Fruit fly (Drosophila melanogaster) whole organism, embryonic: ENCODE results near the gene CG13949.

Experiments used
- Adf1 ChIP-seq: fragments of 200-800 bp; sonication (Bioruptor generic); IDR thresholded peaks from 2 replicates; pipeline ENCODE4 v1.3.6; 2022; ENCODE audit warnings: missing biosample characterization, missing genetic modification characterization
- Aef1 ChIP-seq: fragments of 200-800 bp; sonication (Bioruptor generic); IDR thresholded peaks from 3 replicates; pipeline ENCODE4 v1.3.6; 2022; ENCODE audit warnings: missing biosample characterization, missing genetic modification characterization
- B-H2 ChIP-seq: fragments of 200-800 bp; sonication (Bioruptor generic); optimal IDR thresholded peaks from 2 replicates; lab custom pipeline; 2018; ENCODE audit warnings: missing biosample characterization, mild to moderate bottlenecking, missing genetic modification characterization
- CG10267 ChIP-seq: fragments of 200-800 bp; sonication (Bioruptor generic); optimal IDR thresholded peaks from 2 replicates; lab custom pipeline; 2018; ENCODE audit warnings: missing biosample characterization, mild to moderate bottlenecking, missing genetic modification characterization, moderate library complexity
- CG10321 ChIP-seq: fragments of 200-800 bp; sonication (Bioruptor generic); IDR thresholded peaks from 2 replicates; pipeline ENCODE4 v1.3.6; 2022; ENCODE audit warnings: missing biosample characterization, missing genetic modification characterization
- CG10431 ChIP-seq: fragments of 200-800 bp; sonication (Bioruptor generic); optimal IDR thresholded peaks from 3 replicates; lab custom pipeline; 2018; ENCODE audit warnings: missing biosample characterization, mild to moderate bottlenecking, missing genetic modification characterization
- CG10462 ChIP-seq: fragments of 200-800 bp; sonication (Bioruptor generic); optimal IDR thresholded peaks from 2 replicates; lab custom pipeline; 2016; ENCODE audit warnings: missing biosample characterization, missing genetic modification characterization
- CG10959 ChIP-seq: fragments of 200-800 bp; sonication (Bioruptor generic); IDR thresholded peaks from 2 replicates; pipeline ENCODE4 v1.3.6; 2022; ENCODE audit warnings: missing biosample characterization, missing genetic modification characterization
- CG11093 ChIP-seq: fragments of 200-800 bp; sonication (Bioruptor generic); IDR thresholded peaks from 3 replicates; pipeline ENCODE4 v1.3.6; 2022; ENCODE audit warnings: missing biosample characterization, missing genetic modification characterization
- CG15479 ChIP-seq: fragments of 200-800 bp; sonication (Bioruptor generic); optimal IDR thresholded peaks from 3 replicates; lab custom pipeline; 2019; ENCODE audit warnings: missing biosample characterization, mild to moderate bottlenecking, missing genetic modification characterization, moderate library complexity
- CG1603 ChIP-seq: fragments of 200-800 bp; sonication (Bioruptor generic); optimal IDR thresholded peaks from 2 replicates; lab custom pipeline; 2019; ENCODE audit warnings: missing biosample characterization, mild to moderate bottlenecking, missing genetic modification characterization, moderate library complexity
- CG17359 ChIP-seq: fragments of 200-800 bp; sonication (Bioruptor generic); optimal IDR thresholded peaks from 3 replicates; lab custom pipeline; 2018; ENCODE audit warnings: missing biosample characterization, mild to moderate bottlenecking, missing genetic modification characterization, moderate library complexity
- CG17802 ChIP-seq: fragments of 200-800 bp; sonication (Bioruptor generic); optimal IDR thresholded peaks from 2 replicates; lab custom pipeline; 2018; ENCODE audit warnings: missing biosample characterization, mild to moderate bottlenecking, missing genetic modification characterization, moderate library complexity
- CG1792 ChIP-seq: fragments of 200-800 bp; sonication (Bioruptor generic); optimal IDR thresholded peaks from 2 replicates; lab custom pipeline; 2016; ENCODE audit warnings: missing biosample characterization, missing genetic modification characterization
- CG2875 ChIP-seq: fragments of 200-800 bp; sonication (Bioruptor generic); optimal IDR thresholded peaks from 2 replicates; lab custom pipeline; 2017; ENCODE audit warnings: missing biosample characterization, mild to moderate bottlenecking, missing genetic modification characterization, missing genetic modification reagents
- CG31224 ChIP-seq: fragments of 200-800 bp; sonication (Bioruptor generic); IDR thresholded peaks from 2 replicates; pipeline ENCODE4 v1.3.6; 2022; ENCODE audit warnings: missing biosample characterization, missing genetic modification characterization
- CG3838 ChIP-seq: fragments of 200-800 bp; sonication (Bioruptor generic); optimal IDR thresholded peaks from 3 replicates; lab custom pipeline; 2016; ENCODE audit warnings: missing biosample characterization, missing genetic modification characterization
- CG5245 ChIP-seq: fragments of 200-800 bp; sonication (Bioruptor generic); optimal IDR thresholded peaks from 3 replicates; lab custom pipeline; 2016; ENCODE audit warnings: missing biosample characterization, missing genetic modification characterization
- CG5953 ChIP-seq: fragments of 200-800 bp; sonication (Bioruptor generic); IDR thresholded peaks from 2 replicates; pipeline ENCODE4 v1.3.6; 2022; ENCODE audit warnings: missing biosample characterization, missing genetic modification characterization
- CG8089 ChIP-seq: fragments of 200-800 bp; sonication (Bioruptor generic); optimal IDR thresholded peaks from 3 replicates; lab custom pipeline; 2016; ENCODE audit warnings: missing biosample characterization, missing genetic modification characterization
- CG9797 ChIP-seq: fragments of 200-800 bp; sonication (Bioruptor generic); optimal IDR thresholded peaks from 3 replicates; lab custom pipeline; 2018; ENCODE audit warnings: missing biosample characterization, mild to moderate bottlenecking, missing genetic modification characterization
- CHES-1-like ChIP-seq: fragments of 200-800 bp; sonication (Bioruptor generic); optimal IDR thresholded peaks from 2 replicates; lab custom pipeline; 2016; ENCODE audit warnings: missing biosample characterization, missing genetic modification characterization
- Drgx ChIP-seq: fragments of 200-800 bp; sonication (Bioruptor generic); IDR thresholded peaks from 2 replicates; pipeline ENCODE4 v1.3.6; 2022; ENCODE audit warnings: missing biosample characterization, missing genetic modification characterization
- H15 ChIP-seq: fragments of 200-800 bp; sonication (Bioruptor generic); IDR thresholded peaks from 3 replicates; pipeline ENCODE4 v1.3.6; 2022; ENCODE audit warnings: missing biosample characterization, missing genetic modification characterization
- MTF-1 ChIP-seq: fragments of 200-800 bp; sonication (Bioruptor generic); optimal IDR thresholded peaks from 2 replicates; lab custom pipeline; 2018; ENCODE audit warnings: missing biosample characterization, mild to moderate bottlenecking, missing genetic modification characterization, borderline replicate concordance
- Med ChIP-seq: fragments of 200-800 bp; sonication (Bioruptor generic); peaks from one replicate; lab custom pipeline; 2016; ENCODE audit warnings: missing biosample characterization, missing genetic modification characterization, mild to moderate bottlenecking, inconsistent platforms, moderate library complexity
- Rx ChIP-seq: fragments of 200-800 bp; sonication (Bioruptor generic); IDR thresholded peaks from 2 replicates; pipeline ENCODE4 v1.3.6; 2022; ENCODE audit warnings: missing biosample characterization, missing genetic modification characterization
- Sin3A ChIP-seq: fragments of >200 bp; optimal IDR thresholded peaks from 2 replicates; lab custom pipeline; 2018
- Six4 ChIP-seq: fragments of 200-800 bp; sonication (Bioruptor generic); optimal IDR thresholded peaks from 2 replicates; lab custom pipeline; 2016; ENCODE audit warnings: missing biosample characterization, missing genetic modification characterization
- TFAM ChIP-seq: fragments of 200-800 bp; sonication (Bioruptor generic); optimal IDR thresholded peaks from 2 replicates; lab custom pipeline; 2017; ENCODE audit warnings: missing biosample characterization, missing genetic modification characterization, inconsistent platforms
- az2 ChIP-seq: fragments of 200-800 bp; sonication (Bioruptor generic); optimal IDR thresholded peaks from 3 replicates; lab custom pipeline; 2016; ENCODE audit warnings: missing biosample characterization, missing genetic modification characterization
- corto ChIP-seq: fragments of 200-800 bp; sonication (Bioruptor generic); optimal IDR thresholded peaks from 2 replicates; lab custom pipeline; 2016; ENCODE audit warnings: missing biosample characterization, mild to moderate bottlenecking, missing genetic modification characterization, moderate library complexity
- crc ChIP-seq: fragments of 200-800 bp; sonication (Bioruptor generic); optimal IDR thresholded peaks from 2 replicates; lab custom pipeline; 2016; ENCODE audit warnings: missing biosample characterization, missing genetic modification characterization
- dan ChIP-seq: fragments of 200-800 bp; sonication (Bioruptor generic); IDR thresholded peaks from 2 replicates; pipeline ENCODE4 v1.3.6; 2022; ENCODE audit warnings: missing biosample characterization, missing genetic modification characterization
- dmrt99B ChIP-seq: fragments of 200-800 bp; sonication (Bioruptor generic); optimal IDR thresholded peaks from 2 replicates; lab custom pipeline; 2018; ENCODE audit warnings: missing biosample characterization, mild to moderate bottlenecking, missing genetic modification characterization, moderate library complexity
- dpn ChIP-seq, 2 experiments: fragments of 200-800 bp; sonication (Bioruptor generic); optimal IDR thresholded peaks; 3 replicates each; lab custom pipeline; 2016; ENCODE audit warnings: missing biosample characterization in 2 of 2, missing genetic modification characterization in 2 of 2
- ems ChIP-seq: fragments of 200-800 bp; sonication (Bioruptor generic); optimal IDR thresholded peaks from 3 replicates; lab custom pipeline; 2016; ENCODE audit warnings: missing biosample characterization, missing genetic modification characterization
- ewg ChIP-seq: fragments of 200-800 bp; sonication (Bioruptor generic); optimal IDR thresholded peaks from 3 replicates; lab custom pipeline; 2017; ENCODE audit warnings: mild to moderate bottlenecking, missing biosample characterization, missing genetic modification reagents, missing genetic modification characterization
- fd96Cb ChIP-seq: fragments of 200-800 bp; sonication (Bioruptor generic); optimal IDR thresholded peaks from 2 replicates; lab custom pipeline; 2018; ENCODE audit warnings: missing biosample characterization, mild to moderate bottlenecking, missing genetic modification characterization, moderate library complexity
- grn ChIP-seq: fragments of 200-800 bp; sonication (Bioruptor generic); optimal IDR thresholded peaks from 3 replicates; lab custom pipeline; 2017; ENCODE audit warnings: missing biosample characterization, missing genetic modification characterization
- inv ChIP-seq: fragments of 200-800 bp; sonication (Bioruptor generic); IDR thresholded peaks from 2 replicates; pipeline ENCODE4 v1.3.6; 2022; ENCODE audit warnings: missing biosample characterization, missing genetic modification characterization; ENCODE audit not compliant: partially characterized antibody
- mirr ChIP-seq: fragments of 200-800 bp; sonication (Bioruptor generic); optimal IDR thresholded peaks from 3 replicates; lab custom pipeline; 2018; ENCODE audit warnings: missing biosample characterization, mild to moderate bottlenecking, missing genetic modification characterization
- onecut ChIP-seq: fragments of 200-800 bp; sonication (Bioruptor generic); IDR thresholded peaks from 2 replicates; pipeline ENCODE4 v1.3.6; 2022; ENCODE audit warnings: missing biosample characterization, missing genetic modification characterization
- otp ChIP-seq: fragments of 200-800 bp; sonication (Bioruptor generic); IDR thresholded peaks from 3 replicates; pipeline ENCODE4, ENCODE4 v1.3.6; 2022; ENCODE audit warnings: missing biosample characterization, missing genetic modification characterization
- pita ChIP-seq: fragments of 200-800 bp; sonication (Bioruptor generic); optimal IDR thresholded peaks from 2 replicates; lab custom pipeline; 2017; ENCODE audit warnings: missing biosample characterization, mild to moderate bottlenecking, missing genetic modification characterization
- salm ChIP-seq: fragments of 200-800 bp; sonication (Bioruptor generic); optimal IDR thresholded peaks from 2 replicates; lab custom pipeline; 2018; ENCODE audit warnings: missing biosample characterization, mild to moderate bottlenecking, missing genetic modification characterization
- slp2 ChIP-seq: fragments of 200-800 bp; sonication (Bioruptor generic); optimal IDR thresholded peaks from 2 replicates; lab custom pipeline; 2016; ENCODE audit warnings: missing biosample characterization, missing genetic modification characterization
- sob ChIP-seq: fragments of 200-800 bp; sonication (Bioruptor generic); IDR thresholded peaks from 2 replicates; pipeline ENCODE4 v1.3.6; 2022; ENCODE audit warnings: missing biosample characterization, missing genetic modification characterization
- tna ChIP-seq: fragments of 200-800 bp; sonication (Bioruptor generic); IDR thresholded peaks from 2 replicates; pipeline ENCODE4 v1.3.6; 2022; ENCODE audit warnings: missing biosample characterization, missing genetic modification characterization; ENCODE audit not compliant: partially characterized antibody
- trh ChIP-seq: fragments of 200-800 bp; sonication (Bioruptor generic); optimal IDR thresholded peaks from 2 replicates; lab custom pipeline; 2016; ENCODE audit warnings: missing biosample characterization, missing genetic modification characterization
- vvl ChIP-seq: fragments of 200-800 bp; sonication (Bioruptor generic); IDR thresholded peaks from 2 replicates; pipeline ENCODE4 v1.3.6; 2022; ENCODE audit warnings: missing biosample characterization, missing genetic modification characterization

The CG13949 gene

dm6 chr2L:850727-851257 lies 4.3 kb upstream of the CG13949 start, which contains the start of gene drongo (continued):
- peak; percentile 74 for TF ChIP-seq pita
- peak; percentile 17 for TF ChIP-seq CG8089 (GFP tag; lab: Kevin White, UChicago)
- TF ChIP-seq CG31224 (GFP tag; lab: Robert Waterston, UW), result no peak
- TF ChIP-seq Med (GFP tag; lab: Kevin White, UChicago), result peak; percentile 90
- TF ChIP-seq CG9797 (GFP tag; lab: Kevin White, UChicago), result peak; percentile 97
- TF ChIP-seq Sin3A, result peak; percentile 37
- TF ChIP-seq trh (GFP tag; lab: Kevin White, UChicago), result no peak
- peak; percentile 51 for TF ChIP-seq CG10267
- peak; percentile 64 for TF ChIP-seq mirr (GFP tag; lab: Kevin White, UChicago)
- no peak for TF ChIP-seq CG1792
- TF ChIP-seq B-H2 (GFP tag; lab: Kevin White, UChicago), result peak; percentile 57
- no peak for TF ChIP-seq Rx
- no peak for TF ChIP-seq CG10321 (GFP tag; lab: Robert Waterston, UW)
- peak; percentile 63 for TF ChIP-seq sob (GFP tag; lab: Robert Waterston, UW)
- TF ChIP-seq dpn (GFP tag; optimal IDR thresholded peaks at IDR 0.05; lab: Kevin White, UChicago), result peak in 1 of 2 experiments; percentile 44
- TF ChIP-seq CG17359 (tag; lab: Kevin White, UChicago), result peak; percentile 9
- TF ChIP-seq CG15479 (GFP tag; lab: Kevin White, UChicago), result peak; percentile 94
- peak; percentile 67 for TF ChIP-seq salm (tag; lab: Kevin White, UChicago)
- TF ChIP-seq ems, result peak; percentile 45
- TF ChIP-seq CG10462 (GFP tag; lab: Kevin White, UChicago), result no peak
- peak; percentile 50 for TF ChIP-seq onecut (GFP tag; lab: Robert Waterston, UW)
- peak; percentile 52; the same call in 1 of the 2 replicates for TF ChIP-seq Adf1
- TF ChIP-seq fd96Cb (tag; lab: Kevin White, UChicago), result no peak
- TF ChIP-seq otp, result 0 out of 3 replicates have a peak, but pooled peaks have one; percentile 44
- no peak for TF ChIP-seq CG3838 (GFP tag; lab: Kevin White, UChicago)
- TF ChIP-seq CG11093 (GFP tag; lab: Robert Waterston, UW), result no peak
- no peak for TF ChIP-seq H15 (GFP tag; lab: Robert Waterston, UW)
- no peak for TF ChIP-seq Six4 (GFP tag; lab: Kevin White, UChicago)
- peak; percentile 67 for TF ChIP-seq CHES-1-like (GFP tag; lab: Kevin White, UChicago)
- peak; percentile 11; the same call in 1 of the 2 replicates for TF ChIP-seq inv (GFP tag; lab: Robert Waterston, UW)
- TF ChIP-seq MTF-1 (GFP tag; lab: Kevin White, UChicago), result no peak
- TF ChIP-seq slp2, result no peak
- no peak for TF ChIP-seq CG5245 (GFP tag; lab: Kevin White, UChicago)
- TF ChIP-seq ewg (GFP tag; lab: Kevin White, UChicago), result peak; percentile 15
- no peak for TF ChIP-seq corto (GFP tag; lab: Kevin White, UChicago)
- TF ChIP-seq CG5953 (GFP tag; lab: Robert Waterston, UW), result peak; percentile 47; the same call in 1 of the 2 replicates
- peak; percentile 59; the same call in 1 of the 2 replicates for TF ChIP-seq vvl
- peak; percentile 6 for TF ChIP-seq CG17802 (tag; lab: Kevin White, UChicago)
- TF ChIP-seq az2, result no peak
- no peak for TF ChIP-seq CG10431 (GFP tag; lab: Kevin White, UChicago)
- TF ChIP-seq TFAM (GFP tag; lab: Kevin White, UChicago), result no peak
- no peak for TF ChIP-seq crc (GFP tag; lab: Kevin White, UChicago)
- TF ChIP-seq Aef1 (GFP tag; lab: Robert Waterston, UW), result peak; percentile 54; the same call in 2 of the 3 replicates
- TF ChIP-seq grn, result no peak
- TF ChIP-seq dmrt99B (tag; lab: Kevin White, UChicago), result no peak
- TF ChIP-seq Drgx (GFP tag; lab: Robert Waterston, UW), result 0 out of 2 replicates have a peak, but pooled peaks have one; percentile 23
- peak; percentile 50; the same call in 1 of the 2 replicates for TF ChIP-seq tna
- TF ChIP-seq CG2875 (GFP tag; lab: Kevin White, UChicago), result no peak
- TF ChIP-seq CG10959, result no peak
- no peak for TF ChIP-seq dan (GFP tag; lab: Robert Waterston, UW)
- TF ChIP-seq CG1603 (tag; lab: Kevin White, UChicago), result peak; percentile 86
